Fruit fly (Drosophila melanogaster): Measurements from ENCODE around the gene x16.

x16 gene

DNA sequence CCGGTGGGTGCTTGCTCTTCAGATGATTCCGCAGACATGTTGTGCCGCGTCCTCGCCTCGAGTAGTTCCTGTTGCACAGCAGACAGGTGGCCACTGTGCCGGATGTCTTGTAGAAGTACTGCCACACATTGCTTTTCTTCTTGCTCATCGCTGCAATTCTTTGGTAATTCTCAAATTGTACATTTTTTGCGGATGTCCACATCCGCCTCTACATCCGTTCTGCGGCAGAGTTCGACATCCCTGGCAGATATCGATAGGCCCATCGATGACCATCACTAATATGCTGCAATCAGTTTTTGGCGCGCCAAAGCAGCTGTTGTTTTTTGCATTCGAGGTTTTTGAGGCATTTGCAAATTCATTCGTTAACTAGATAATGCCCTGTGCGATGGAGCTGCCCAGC lies 36.7 kb upstream of the x16 start, which contains the start of the genes CG13775 and CG3430:
Gene CG13775 (minus strand): TSS at position 226 of the 400 bp plus-strand sequence.
Gene CG3430 (plus strand): TSS at position 284 of the 400 bp plus-strand sequence.
- TF ChIP-seq CG2875 (GFP tag; optimal IDR thresholded peaks at IDR 0.05): no peak
- no peak for TF ChIP-seq CG7963 (GFP tag; IDR thresholded peaks at IDR 0.05; ENCODE audit: partially characterized antibody)
- peak; percentile 18; the same call in 1 of the 2 replicates for TF ChIP-seq CG10366 (GFP tag; IDR thresholded peaks at IDR 0.05)
- TF ChIP-seq hbn (GFP tag; IDR thresholded peaks at IDR 0.05; ENCODE audit: partially characterized antibody): peak; percentile 65
- TF ChIP-seq crp (GFP tag; optimal IDR thresholded peaks at IDR 0.05): peak; percentile 28 to 84
- no peak for TF ChIP-seq ind (GFP tag; optimal IDR thresholded peaks at IDR 0.05)
- TF ChIP-seq nom (GFP tag; optimal IDR thresholded peaks at IDR 0.05): peak; percentile 11
- TF ChIP-seq Dfd (GFP tag; optimal IDR thresholded peaks at IDR 0.05): no peak
- no peak for TF ChIP-seq Neu2 (GFP tag; optimal IDR thresholded peaks at IDR 0.05; ENCODE audit: borderline replicate concordance)
- no peak for TF ChIP-seq psq (GFP tag; optimal IDR thresholded peaks at IDR 0.05)
- no peak for TF ChIP-seq slou (GFP tag; optimal IDR thresholded peaks at IDR 0.05)
- TF ChIP-seq vvl (GFP tag; IDR thresholded peaks at IDR 0.05): peak; percentile 28; the same call in 1 of the 2 replicates
- TF ChIP-seq wdn (GFP tag; IDR thresholded peaks at IDR 0.05): 0 out of 2 replicates have a peak, but pooled peaks have one; percentile 34
- TF ChIP-seq chif (GFP tag; optimal IDR thresholded peaks at IDR 0.05): no peak
- TF ChIP-seq CG2202 (tag; optimal IDR thresholded peaks at IDR 0.05): no peak
- peak; percentile 43 for TF ChIP-seq nmo (GFP tag; optimal IDR thresholded peaks at IDR 0.05)
- TF ChIP-seq hb (GFP tag; IDR thresholded peaks at IDR 0.05; ENCODE audit: partially characterized antibody): 0 out of 3 replicates have a peak, but pooled peaks have one; percentile 44
- TF ChIP-seq klu (GFP tag; IDR thresholded peaks at IDR 0.05): 0 out of 2 replicates have a peak, but pooled peaks have one; percentile 6
- TF ChIP-seq yki (optimal IDR thresholded peaks at IDR 0.05): no peak
- no peak for TF ChIP-seq ssp (GFP tag; IDR thresholded peaks at IDR 0.05)
- no peak for TF ChIP-seq CG10147 (GFP tag; optimal IDR thresholded peaks at IDR 0.05)
- peak; percentile 33 for TF ChIP-seq CG15479 (GFP tag; optimal IDR thresholded peaks at IDR 0.05)
- no peak for TF ChIP-seq tio (GFP tag; optimal IDR thresholded peaks at IDR 0.05)
- no peak for TF ChIP-seq CG1792 (GFP tag; optimal IDR thresholded peaks at IDR 0.05)
- no peak for TF ChIP-seq Trl (optimal IDR thresholded peaks at IDR 0.05)
- peak; percentile 42 for TF ChIP-seq Trl (GFP tag; optimal IDR thresholded peaks at IDR 0.05)
- no peak for TF ChIP-seq Lhr (GFP tag; optimal IDR thresholded peaks at IDR 0.05)
- no peak for TF ChIP-seq hth (optimal IDR thresholded peaks at IDR 0.05)
- TF ChIP-seq ci (GFP tag; IDR thresholded peaks at IDR 0.05): peak; percentile 52; the same call in 2 of the 3 replicates
- peak; percentile 86 for TF ChIP-seq sens (GFP tag)
- TF ChIP-seq CG3995 (GFP tag; optimal IDR thresholded peaks at IDR 0.05): no peak
- TF ChIP-seq ham (GFP tag; IDR thresholded peaks at IDR 0.05): no peak
- TF ChIP-seq CG7556 (GFP tag; optimal IDR thresholded peaks at IDR 0.05): no peak
- TF ChIP-seq Vsx1 (GFP tag; optimal IDR thresholded peaks at IDR 0.05): no peak
- peak; percentile 45; the same call in 2 of the 3 replicates for TF ChIP-seq zfh1 (GFP tag; IDR thresholded peaks at IDR 0.05)
- peak; percentile 20; the same call in 1 of the 2 replicates for TF ChIP-seq ato (GFP tag; IDR thresholded peaks at IDR 0.05; ENCODE audit: partially characterized antibody)
- no peak for TF ChIP-seq ewg (GFP tag; optimal IDR thresholded peaks at IDR 0.05)
- peak; percentile 71 for TF ChIP-seq Adf1 (GFP tag; IDR thresholded peaks at IDR 0.05)
- no peak for TF ChIP-seq sim (GFP tag; IDR thresholded peaks at IDR 0.05)
- peak; percentile 12 for TF ChIP-seq nerfin-1 (tag; optimal IDR thresholded peaks at IDR 0.05)
- TF ChIP-seq Fer2 (tag; optimal IDR thresholded peaks at IDR 0.05): no peak
- TF ChIP-seq cato (GFP tag; optimal IDR thresholded peaks at IDR 0.05; ENCODE audit: borderline replicate concordance): no peak
- TF ChIP-seq CG2678 (tag; optimal IDR thresholded peaks at IDR 0.05): no peak
- TF ChIP-seq repo (GFP tag; optimal IDR thresholded peaks at IDR 0.05): peak; percentile 28
- peak; percentile 33 for TF ChIP-seq shn (GFP tag; optimal IDR thresholded peaks at IDR 0.05)
- TF ChIP-seq Hmx (GFP tag; optimal IDR thresholded peaks at IDR 0.05): no peak
- TF ChIP-seq CG1603 (tag; optimal IDR thresholded peaks at IDR 0.05): no peak
- TF ChIP-seq peb (GFP tag; IDR thresholded peaks at IDR 0.05): no peak
- TF ChIP-seq CG18262 (tag; optimal IDR thresholded peaks at IDR 0.05): no peak
- TF ChIP-seq NfI (GFP tag; optimal IDR thresholded peaks at IDR 0.05): peak; percentile 55
- no peak for TF ChIP-seq CG17802 (tag; optimal IDR thresholded peaks at IDR 0.05)

Data from whole organism, embryonic.